Worm (Caenorhabditis elegans): Measurements from ENCODE around the gene npp-8.
"Not testable (repeated sequence)": the region's sequence is repeated elsewhere in the genome, so short reads cannot be mapped to it uniquely, and the experiment has no call there.

npp-8 gene

DNA sequence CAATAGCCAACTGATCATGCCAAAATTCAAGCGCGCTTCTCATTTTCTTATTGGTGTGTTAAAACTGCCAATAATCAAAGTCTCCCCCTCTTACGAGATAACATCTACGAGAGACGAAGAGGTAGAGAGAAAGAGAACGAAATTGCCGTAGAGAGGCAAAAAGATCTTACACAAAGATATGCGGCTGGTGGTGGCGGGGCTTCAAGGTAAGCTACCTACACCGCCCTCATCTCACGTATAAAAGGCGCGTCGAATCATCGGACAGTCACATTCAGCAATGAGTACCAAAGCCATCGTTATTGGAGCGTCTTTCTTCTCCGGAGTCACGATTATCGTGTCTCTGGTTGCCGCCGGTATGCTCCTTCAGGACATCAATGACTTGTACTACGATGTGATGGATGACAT lies 47.2 kb downstream of the npp-8 start, which contains the start of gene col-107:
TSS of gene col-107 (plus strand) at position 265 of the 405 bp plus-strand sequence.
- TF ChIP-seq ZK185.1 (tag; optimal IDR thresholded peaks at IDR 0.05; ENCODE audit: poor library complexity, severe bottlenecking) (no peak), cebp-1 (GFP tag; IDR thresholded peaks at IDR 0.05) (no peak), cebp-1 (tag; optimal IDR thresholded peaks at IDR 0.05) (no peak), tlf-1 (GFP tag; optimal IDR thresholded peaks at IDR 0.05) (no peak), bed-2 (GFP tag; IDR thresholded peaks at IDR 0.05) (no peak), ztf-28 (GFP tag; IDR thresholded peaks at IDR 0.05) (no peak), ceh-58 (GFP tag; IDR thresholded peaks at IDR 0.05) (no peak), xnd-1 (tag; optimal IDR thresholded peaks at IDR 0.05) (no peak), pha-4 (tag; optimal IDR thresholded peaks at IDR 0.05) (no peak), akir-1 (GFP tag; optimal IDR thresholded peaks at IDR 0.05) (no peak), madf-6 (GFP tag; IDR thresholded peaks at IDR 0.05) (no peak)

DNA sequence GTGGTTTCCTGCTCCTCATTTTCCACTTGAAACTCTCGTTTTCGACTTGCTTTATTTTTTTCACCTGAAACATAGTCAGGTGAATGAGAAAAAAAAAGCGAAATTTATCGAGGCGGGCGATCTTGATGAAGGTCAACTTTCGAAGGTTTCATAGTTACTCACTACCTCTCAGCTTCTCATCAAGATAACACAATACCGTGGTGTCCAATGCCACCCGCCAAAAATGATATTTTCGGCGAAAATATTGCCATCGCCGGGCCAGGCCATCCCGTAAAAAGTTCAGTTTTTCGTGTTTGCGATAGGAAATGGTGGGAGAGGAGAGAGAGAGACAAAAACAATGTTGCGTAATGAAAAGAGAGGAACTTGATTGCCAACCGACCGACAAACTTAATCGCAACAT lies 48.5 kb downstream of the npp-8 start:
- no peak for TF ChIP-seq zim-3 (tag; optimal IDR thresholded peaks at IDR 0.05)
- TF ChIP-seq sdz-38 (tag; optimal IDR thresholded peaks at IDR 0.05), result no peak
- no peak for TF ChIP-seq fkh-3 (tag; optimal IDR thresholded peaks at IDR 0.05)
- no peak for TF ChIP-seq ZK185.1 (tag; optimal IDR thresholded peaks at IDR 0.05; ENCODE audit: poor library complexity, severe bottlenecking)
- TF ChIP-seq K11D2.4 (GFP tag; IDR thresholded peaks at IDR 0.05), result no peak
- TF ChIP-seq atf-7 (tag; optimal IDR thresholded peaks at IDR 0.05), result no peak
- TF ChIP-seq bed-2 (GFP tag; IDR thresholded peaks at IDR 0.05), result no peak
- no peak for TF ChIP-seq madf-10 (tag; optimal IDR thresholded peaks at IDR 0.05)
- TF ChIP-seq hmg-1.2 (GFP tag; IDR thresholded peaks at IDR 0.05), result no peak
- TF ChIP-seq ccch-3 (GFP tag; optimal IDR thresholded peaks at IDR 0.05), result no peak
- TF ChIP-seq Y95B8A.8 (GFP tag; IDR thresholded peaks at IDR 0.05), result no peak
- TF ChIP-seq snpc-1.3 (tag; optimal IDR thresholded peaks at IDR 0.05; ENCODE audit: insufficient read depth), result no peak

DNA sequence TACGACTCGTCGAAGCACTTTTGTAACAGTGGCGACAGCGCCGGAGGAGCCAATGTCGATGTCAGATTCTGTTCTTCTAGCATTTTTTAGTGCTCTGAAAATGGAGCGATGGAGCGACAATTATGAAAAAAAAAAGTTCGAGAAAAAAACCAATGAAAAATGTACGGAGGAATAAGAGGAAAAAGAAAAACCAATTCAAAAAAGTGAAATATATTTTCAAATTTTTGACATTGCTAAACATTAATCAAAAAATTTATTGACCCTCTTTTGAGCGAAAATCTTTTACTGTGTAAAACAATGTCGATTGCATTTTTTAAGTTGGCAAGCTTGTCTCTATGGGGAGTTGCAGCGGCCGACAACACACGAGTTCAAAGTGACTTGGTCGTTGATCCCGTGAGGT lies 59.3 kb downstream of the npp-8 start, which contains the start of gene K03H6.5:
TSS of gene K03H6.5 (minus strand) at position 101 of the 400 bp plus-strand sequence.
- no peak for TF ChIP-seq lag-1 (GFP tag; IDR thresholded peaks at IDR 0.05)
- no peak for TF ChIP-seq F22D6.2 (tag; optimal IDR thresholded peaks at IDR 0.05)
- TF ChIP-seq him-1 (tag; optimal IDR thresholded peaks at IDR 0.05), result no peak
- no peak for TF ChIP-seq snpc-1.1 (tag; optimal IDR thresholded peaks at IDR 0.05; ENCODE audit: insufficient read depth)
- no peak for TF ChIP-seq F57A8.1 (GFP tag; optimal IDR thresholded peaks at IDR 0.05)
- no peak for TF ChIP-seq lin-54 (GFP tag; optimal IDR thresholded peaks at IDR 0.05)
- TF ChIP-seq tlf-1 (GFP tag; optimal IDR thresholded peaks at IDR 0.05), result no peak
- TF ChIP-seq Y67H2A.10 (GFP tag; conservative IDR thresholded peaks at IDR 0.05), result no peak
- TF ChIP-seq T26A5.8 (tag; optimal IDR thresholded peaks at IDR 0.05), result no peak
- no peak for TF ChIP-seq ceh-40 (GFP tag; IDR thresholded peaks at IDR 0.05)
- no peak for TF ChIP-seq nfyb-1 (GFP tag; IDR thresholded peaks at IDR 0.05)
- TF ChIP-seq hmg-20 (GFP tag; IDR thresholded peaks at IDR 0.05), result no peak
- no peak for TF ChIP-seq xnd-1 (tag; optimal IDR thresholded peaks at IDR 0.05)

DNA sequence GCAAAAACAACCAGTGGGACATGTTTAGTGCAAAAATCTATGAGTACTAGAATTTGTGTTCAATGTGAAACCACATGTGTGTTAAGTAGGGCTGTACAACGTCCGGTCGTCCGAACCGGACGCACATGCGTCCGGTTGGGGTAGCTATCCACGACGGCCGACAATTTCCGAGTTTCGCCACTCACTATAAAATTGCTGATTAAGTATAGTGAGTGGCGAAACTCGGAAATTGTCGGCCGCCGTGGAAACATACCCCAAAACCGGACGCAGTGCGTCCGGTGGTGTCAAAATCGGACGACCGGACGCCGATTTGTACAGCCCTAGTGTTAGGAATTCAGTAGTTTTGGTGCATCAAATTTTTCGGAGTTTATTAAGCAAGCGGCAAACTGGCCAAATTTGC lies 66.9 kb downstream of the npp-8 start:
- not testable (repeated sequence) for TF ChIP-seq snpc-4 (GFP tag; optimal IDR thresholded peaks at IDR 0.05)
- TF ChIP-seq snpc-4 (tag; optimal IDR thresholded peaks at IDR 0.05), result peak in 2 of 4 experiments; percentile 64 to 84
